Worm (Caenorhabditis elegans) whole organism, L2 larva: ENCODE measurements around the gene ajm-1.

ENCODE experiments used
- C34F6.9 ChIP-seq: fragments of 150-350 bp; optimal IDR thresholded peaks from 2 replicates; lab custom pipeline; 2014; ENCODE audit warnings: missing biosample characterization, missing genetic modification characterization
- F13H6.1 ChIP-seq: sonication (generic microtip); optimal IDR thresholded peaks from 2 replicates; lab custom pipeline; 2016; ENCODE audit warnings: missing genetic modification characterization, missing compliant biosample characterization
- ZK546.5 ChIP-seq: sonication (generic microtip); optimal IDR thresholded peaks from 2 replicates; lab custom pipeline; 2017; ENCODE audit warnings: missing biosample characterization, missing genetic modification characterization
- ama-1 ChIP-seq: fragments of 150-350 bp; optimal IDR thresholded peaks from 2 replicates; lab custom pipeline; 2018; ENCODE audit warnings: inconsistent platforms
- blmp-1 ChIP-seq: sonication (generic microtip); optimal IDR thresholded peaks from 2 replicates; lab custom pipeline; 2017; ENCODE audit warnings: missing genetic modification characterization, mild to moderate bottlenecking, missing compliant biosample characterization, antibody characterized with exemption, moderate library complexity; ENCODE audit not compliant: insufficient read depth
- ceh-82 ChIP-seq: fragments of 150-350 bp; optimal IDR thresholded peaks from 2 replicates; lab custom pipeline; 2014; ENCODE audit warnings: missing biosample characterization, missing genetic modification characterization
- crh-2 ChIP-seq: sonication (generic microtip); optimal IDR thresholded peaks from 2 replicates; lab custom pipeline; 2017; ENCODE audit warnings: missing biosample characterization, missing genetic modification characterization
- dmd-4 ChIP-seq: sonication (generic microtip); optimal IDR thresholded peaks from 2 replicates; lab custom pipeline; 2017; ENCODE audit warnings: missing biosample characterization, missing genetic modification characterization
- egl-27 ChIP-seq: sonication (generic microtip); optimal IDR thresholded peaks from 3 replicates; lab custom pipeline; 2017; ENCODE audit warnings: missing biosample characterization, missing genetic modification reagents, missing genetic modification characterization
- elt-1 ChIP-seq: fragments of 150-350 bp; optimal IDR thresholded peaks from 2 replicates; lab custom pipeline; 2014; ENCODE audit warnings: missing biosample characterization, missing genetic modification characterization
- elt-3 ChIP-seq: sonication (generic microtip); optimal IDR thresholded peaks from 2 replicates; lab custom pipeline; 2017; ENCODE audit warnings: missing biosample characterization, missing genetic modification characterization
- fos-1 ChIP-seq: fragments of 150-350 bp; optimal IDR thresholded peaks from 2 replicates; lab custom pipeline; 2014; ENCODE audit warnings: missing biosample characterization, missing genetic modification characterization
- gmeb-1 ChIP-seq: fragments of 150-350 bp; optimal IDR thresholded peaks from 2 replicates; lab custom pipeline; 2014; ENCODE audit warnings: missing biosample characterization, missing genetic modification characterization
- lin-11 ChIP-seq: fragments of 150-350 bp; sonication (generic microtip); optimal IDR thresholded peaks from 2 replicates; lab custom pipeline; 2014; ENCODE audit warnings: missing biosample characterization, missing genetic modification characterization, inconsistent platforms, mixed read lengths
- lin-13 ChIP-seq: fragments of 150-350 bp; optimal IDR thresholded peaks from 2 replicates; lab custom pipeline; 2014; ENCODE audit warnings: missing biosample characterization, missing genetic modification reagents, missing genetic modification characterization
- lin-39 ChIP-seq: fragments of 150-350 bp; optimal IDR thresholded peaks from 2 replicates; lab custom pipeline; 2014; ENCODE audit warnings: missing biosample characterization, missing genetic modification reagents, missing genetic modification characterization
- lsy-2 ChIP-seq, 2 experiments: fragments of 150-350 bp in 1 of 2; sonication (generic microtip) in 1 of 2; optimal IDR thresholded peaks; 2 replicates each; lab custom pipeline; 2014 to 2017; ENCODE audit warnings: missing biosample characterization in 2 of 2, missing genetic modification characterization in 2 of 2
- mdl-1 ChIP-seq, 2 experiments: fragments of 150-350 bp in 1 of 2; sonication (generic microtip) in 1 of 2; optimal IDR thresholded peaks; 2 replicates each; lab custom pipeline; 2017; ENCODE audit warnings: missing biosample characterization in 2 of 2, missing genetic modification characterization in 2 of 2
- nhr-12 ChIP-seq: fragments of 150-350 bp; optimal IDR thresholded peaks from 2 replicates; lab custom pipeline; 2014; ENCODE audit warnings: missing biosample characterization, missing genetic modification characterization
- nhr-129 ChIP-seq: fragments of 150-350 bp; optimal IDR thresholded peaks from 2 replicates; lab custom pipeline; 2014; ENCODE audit warnings: missing biosample characterization, missing genetic modification characterization
- nhr-21 ChIP-seq: fragments of 150-350 bp; optimal IDR thresholded peaks from 2 replicates; lab custom pipeline; 2014; ENCODE audit warnings: missing biosample characterization, missing genetic modification characterization
- nhr-23 ChIP-seq: fragments of 150-350 bp; optimal IDR thresholded peaks from 2 replicates; lab custom pipeline; 2014; ENCODE audit warnings: missing biosample characterization, missing genetic modification reagents, missing genetic modification characterization
- nhr-25 ChIP-seq: fragments of 150-350 bp; sonication (generic microtip); optimal IDR thresholded peaks from 3 replicates; lab custom pipeline; 2014; ENCODE audit warnings: missing biosample characterization, missing genetic modification characterization
- nhr-6 ChIP-seq: fragments of 150-350 bp; optimal IDR thresholded peaks from 2 replicates; lab custom pipeline; 2014; ENCODE audit warnings: missing biosample characterization, missing genetic modification characterization
- nhr-77 ChIP-seq: fragments of 150-350 bp; optimal IDR thresholded peaks from 2 replicates; lab custom pipeline; 2014; ENCODE audit warnings: missing biosample characterization, missing genetic modification characterization
- sem-4 ChIP-seq: fragments of 150-350 bp; optimal IDR thresholded peaks from 2 replicates; lab custom pipeline; 2014; ENCODE audit warnings: missing biosample characterization, missing genetic modification reagents, missing genetic modification characterization
- skn-1 ChIP-seq: sonication (generic microtip); optimal IDR thresholded peaks from 2 replicates; lab custom pipeline; 2017; ENCODE audit warnings: missing biosample characterization, missing genetic modification characterization
- sma-3 ChIP-seq: sonication (generic microtip); optimal IDR thresholded peaks from 2 replicates; lab custom pipeline; 2016; ENCODE audit warnings: missing genetic modification reagents, missing genetic modification characterization, missing compliant biosample characterization
- sma-9 ChIP-seq, 2 experiments: fragments of 150-350 bp in 1 of 2; sonication (generic microtip) in 1 of 2; optimal IDR thresholded peaks; 2 replicates each; lab custom pipeline; 2014 to 2016; ENCODE audit warnings: missing genetic modification characterization in 2 of 2, mild to moderate bottlenecking in 1 of 2, missing biosample characterization in 1 of 2, missing compliant biosample characterization in 1 of 2, missing genetic modification reagents in 1 of 2, moderate library complexity in 1 of 2
- snpc-4 ChIP-seq: fragments of 150-350 bp; optimal IDR thresholded peaks from 2 replicates; lab custom pipeline; 2014; ENCODE audit warnings: missing biosample characterization, missing genetic modification characterization
- unc-39 ChIP-seq: fragments of 150-350 bp; optimal IDR thresholded peaks from 2 replicates; lab custom pipeline; 2014; ENCODE audit warnings: missing biosample characterization, missing genetic modification characterization
- unc-55 ChIP-seq: fragments of 150-350 bp; sonication (generic microtip); optimal IDR thresholded peaks from 3 replicates; lab custom pipeline; 2014; ENCODE audit warnings: missing biosample characterization, missing genetic modification reagents, missing genetic modification characterization
- unc-62 ChIP-seq: fragments of 150-350 bp; optimal IDR thresholded peaks from 2 replicates; lab custom pipeline; 2014; ENCODE audit warnings: missing biosample characterization, missing genetic modification reagents, missing genetic modification characterization
- ztf-1 ChIP-seq: fragments of 200-800 bp; sonication (Bioruptor generic); conservative IDR thresholded peaks from 2 replicates; pipeline ENCODE4 v1.3.6; 2022; ENCODE audit warnings: missing genetic modification characterization, missing compliant biosample characterization
- ztf-11 ChIP-seq: sonication (generic microtip); optimal IDR thresholded peaks from 2 replicates; lab custom pipeline; 2017; ENCODE audit warnings: missing biosample characterization, missing genetic modification characterization
- ztf-4 ChIP-seq: fragments of 150-350 bp; optimal IDR thresholded peaks from 2 replicates; lab custom pipeline; 2014; ENCODE audit warnings: missing biosample characterization, missing genetic modification characterization

ajm-1 gene

ce11 chrX:9113829-9114228, 31.1 kb downstream of the ajm-1 start, which contains the start of gene C25A11.2 (continued):
- TF ChIP-seq gmeb-1 = peak; percentile 27

- TF ChIP-seq lsy-2 (tag; optimal IDR thresholded peaks at IDR 0.05; lab: Kevin White, UChicago) (no peak), nhr-77 (no peak), C34F6.9 (no peak), F13H6.1 (tag; lab: Kevin White, UChicago) (no peak), egl-27 (tag; lab: Kevin White, UChicago) (no peak), nhr-23 (tag; lab: Kevin White, UChicago) (no peak), crh-2 (tag; lab: Kevin White, UChicago) (no peak)
These were observed 34.8 kb downstream of the ajm-1 start for ce11 chrX:9117541-9117940.

- TF ChIP-seq nhr-25 (tag; lab: Kevin White, UChicago) (peak; percentile 47), C34F6.9 (peak; percentile 7)
- TF ChIP-seq, all 48 proteins: peak for 2; not testable (repeated sequence) for 46
These were observed 36.0 kb downstream of the ajm-1 start for ce11 chrX:9118741-9119140.

ce11 chrX:9137402-9137801, 54.7 kb downstream of the ajm-1 start, which contains the start of gene B0563.6:
Gene B0563.6 (plus strand): TSS chrX:9137702.
- TF ChIP-seq blmp-1 (tag; lab: Kevin White, UChicago) = no peak
- TF ChIP-seq lin-13 (GFP tag; lab: Kevin White, UChicago) = no peak
- TF ChIP-seq ama-1 (lab: Kevin White, UChicago) = no peak
- no peak for TF ChIP-seq skn-1 (tag; lab: Kevin White, UChicago)
- no peak for TF ChIP-seq ztf-11 (tag; lab: Kevin White, UChicago)
- no peak for TF ChIP-seq nhr-77
- no peak for TF ChIP-seq ZK546.5 (tag; lab: Kevin White, UChicago)
- no peak for TF ChIP-seq egl-27 (tag; lab: Kevin White, UChicago)
- no peak for TF ChIP-seq sma-3 (GFP tag; lab: Kevin White, UChicago)
- no peak for TF ChIP-seq nhr-12 (tag; lab: Kevin White, UChicago)

ce11 chrX:9145848-9146247, 63.1 kb downstream of the ajm-1 start, which contains the start of gene B0563.5:
Gene B0563.5 (plus strand): TSS chrX:9146148.
- no peak for TF ChIP-seq elt-3 (tag; lab: Kevin White, UChicago)
- TF ChIP-seq, all 48 proteins: peak for 0

- TF ChIP-seq nhr-129 (tag; lab: Kevin White, UChicago) (peak; percentile 5), nhr-21 (tag; lab: Kevin White, UChicago) (peak; percentile 62), C34F6.9 (no peak), nhr-77 (no peak), sma-3 (GFP tag; lab: Kevin White, UChicago) (peak; percentile 67), lin-39 (no peak), fos-1 (peak; percentile 6), nhr-25 (tag; lab: Kevin White, UChicago) (no peak), nhr-6 (tag; lab: Kevin White, UChicago) (no peak), sma-9 (GFP tag; optimal IDR thresholded peaks at IDR 0.05; lab: Kevin White, UChicago) (peak; percentile 64), sma-9 (tag; optimal IDR thresholded peaks at IDR 0.05; lab: Kevin White, UChicago) (no peak), elt-1 (no peak)
These were observed 64.2 kb downstream of the ajm-1 start for ce11 chrX:9146953-9147352.

- TF ChIP-seq nhr-129 (tag; lab: Kevin White, UChicago) (peak; percentile 71), skn-1 (tag; lab: Kevin White, UChicago) (no peak), ceh-82 (tag; lab: Kevin White, UChicago) (no peak), F13H6.1 (tag; lab: Kevin White, UChicago) (peak; percentile 53), lsy-2 (tag; optimal IDR thresholded peaks at IDR 0.05; lab: Kevin White, UChicago) (peak in 1 of 2 experiments; percentile 69), ztf-1 (GFP tag; lab: Robert Waterston, UW) (no peak), lin-11 (tag; lab: Kevin White, UChicago) (no peak), nhr-23 (tag; lab: Kevin White, UChicago) (no peak), sma-9 (GFP tag; optimal IDR thresholded peaks at IDR 0.05; lab: Kevin White, UChicago) (peak; percentile 55), sma-9 (tag; optimal IDR thresholded peaks at IDR 0.05; lab: Kevin White, UChicago) (no peak), nhr-21 (tag; lab: Kevin White, UChicago) (peak; percentile 26), unc-39 (tag; lab: Kevin White, UChicago) (no peak), lin-39 (no peak), unc-55 (no peak), elt-3 (tag; lab: Kevin White, UChicago) (no peak), unc-62 (no peak), crh-2 (tag; lab: Kevin White, UChicago) (peak; percentile 94), lin-13 (GFP tag; lab: Kevin White, UChicago) (peak; percentile 48), fos-1 (peak; percentile 65), ztf-4 (no peak), sem-4 (tag; lab: Kevin White, UChicago) (peak; percentile 27), nhr-12 (tag; lab: Kevin White, UChicago) (no peak), sma-3 (GFP tag; lab: Kevin White, UChicago) (peak; percentile 32), nhr-6 (tag; lab: Kevin White, UChicago) (no peak), snpc-4 (tag; lab: Kevin White, UChicago) (no peak), gmeb-1 (no peak), nhr-25 (tag; lab: Kevin White, UChicago) (peak; percentile 34), mdl-1 (tag; optimal IDR thresholded peaks at IDR 0.05; lab: Kevin White, UChicago) (no peak), C34F6.9 (peak; percentile 71), egl-27 (tag; lab: Kevin White, UChicago) (no peak), dmd-4 (no peak)
These were observed 67.6 kb downstream of the ajm-1 start, which contains the start of gene tmbi-4 for ce11 chrX:9150269-9150744. Gene tmbi-4 (plus strand): TSS chrX:9150694.
